Worm (Caenorhabditis elegans) whole organism, L3 larva: ENCODE measurements around the gene spp-12.

Source experiments
- ZK546.5 ChIP-seq: sonication (generic microtip); optimal IDR thresholded peaks from 2 replicates; lab custom pipeline; 2017; ENCODE audit warnings: missing biosample characterization, missing genetic modification characterization
- aly-2 ChIP-seq: fragments of 150-350 bp; optimal IDR thresholded peaks from 2 replicates; lab custom pipeline; 2014; ENCODE audit warnings: missing biosample characterization, missing genetic modification characterization
- ama-1 ChIP-seq: fragments of 150-350 bp; optimal IDR thresholded peaks from 2 replicates; lab custom pipeline; 2018
- ceh-28 ChIP-seq: fragments of 150-350 bp; optimal IDR thresholded peaks from 2 replicates; lab custom pipeline; 2014; ENCODE audit warnings: missing biosample characterization, missing genetic modification reagents, missing genetic modification characterization
- ceh-82 ChIP-seq: fragments of 150-350 bp; optimal IDR thresholded peaks from 2 replicates; lab custom pipeline; 2014; ENCODE audit warnings: missing biosample characterization, missing genetic modification characterization
- ceh-9 ChIP-seq: sonication (generic microtip); optimal IDR thresholded peaks from 2 replicates; lab custom pipeline; 2018; ENCODE audit warnings: missing biosample characterization, missing genetic modification characterization
- daf-12 ChIP-seq: fragments of 150-350 bp; optimal IDR thresholded peaks from 2 replicates; lab custom pipeline; 2014; ENCODE audit warnings: missing biosample characterization, missing genetic modification reagents, missing genetic modification characterization
- egl-27 ChIP-seq: sonication (generic microtip); optimal IDR thresholded peaks from 4 replicates; lab custom pipeline; 2017; ENCODE audit warnings: missing biosample characterization, missing genetic modification reagents, missing genetic modification characterization
- elt-1 ChIP-seq: fragments of 150-350 bp; optimal IDR thresholded peaks from 2 replicates; lab custom pipeline; 2014; ENCODE audit warnings: missing biosample characterization, missing genetic modification characterization
- elt-2 ChIP-seq: sonication (generic microtip); optimal IDR thresholded peaks from 2 replicates; lab custom pipeline; 2016; ENCODE audit warnings: missing genetic modification reagents, mild to moderate bottlenecking, missing genetic modification characterization, missing compliant biosample characterization
- elt-3 ChIP-seq, 3 experiments: fragments of 150-350 bp in 1 of 3; sonication (generic microtip) in 2 of 3; optimal IDR thresholded peaks; 2 replicates in 2 of 3; 4 replicates in 1 of 3; lab custom pipeline; 2014 to 2017; ENCODE audit warnings: missing biosample characterization in 3 of 3, missing genetic modification characterization in 3 of 3
- eor-1 ChIP-seq, 2 experiments: fragments of 150-350 bp; optimal IDR thresholded peaks; 2 replicates each; lab custom pipeline; 2014 to 2018; ENCODE audit warnings: missing biosample characterization in 2 of 2, missing genetic modification characterization in 2 of 2
- fkh-2 ChIP-seq: fragments of 150-350 bp; optimal IDR thresholded peaks from 2 replicates; lab custom pipeline; 2014; ENCODE audit warnings: missing biosample characterization, missing genetic modification reagents, missing genetic modification characterization
- fos-1 ChIP-seq: fragments of 150-350 bp; optimal IDR thresholded peaks from 2 replicates; lab custom pipeline; 2014; ENCODE audit warnings: missing biosample characterization, missing genetic modification characterization
- hmg-11 ChIP-seq: sonication (generic microtip); optimal IDR thresholded peaks from 2 replicates; lab custom pipeline; 2016; ENCODE audit warnings: missing genetic modification characterization, missing compliant biosample characterization
- jun-1 ChIP-seq: fragments of 150-350 bp; optimal IDR thresholded peaks from 2 replicates; lab custom pipeline; 2014; ENCODE audit warnings: missing biosample characterization, missing genetic modification reagents, missing genetic modification characterization
- lin-39 ChIP-seq: fragments of 150-350 bp; optimal IDR thresholded peaks from 2 replicates; lab custom pipeline; 2018; ENCODE audit warnings: missing biosample characterization, missing genetic modification reagents, missing genetic modification characterization
- lsy-12 ChIP-seq: sonication (generic microtip); optimal IDR thresholded peaks from 2 replicates; lab custom pipeline; 2016; ENCODE audit warnings: mild to moderate bottlenecking, missing genetic modification characterization, missing compliant biosample characterization
- mdl-1 ChIP-seq: fragments of 150-350 bp; optimal IDR thresholded peaks from 2 replicates; lab custom pipeline; 2014; ENCODE audit warnings: missing biosample characterization, missing genetic modification characterization
- nfya-1 ChIP-seq: sonication (generic microtip); optimal IDR thresholded peaks from 2 replicates; lab custom pipeline; 2017; ENCODE audit warnings: missing genetic modification characterization, mild to moderate bottlenecking, missing compliant biosample characterization, antibody characterized with exemption, moderate library complexity; ENCODE audit not compliant: insufficient read depth
- nhr-11 ChIP-seq: fragments of 150-350 bp; optimal IDR thresholded peaks from 2 replicates; lab custom pipeline; 2014; ENCODE audit warnings: missing biosample characterization, missing genetic modification characterization
- nhr-12 ChIP-seq: fragments of 150-350 bp; optimal IDR thresholded peaks from 2 replicates; lab custom pipeline; 2014; ENCODE audit warnings: missing biosample characterization, missing genetic modification characterization
- nhr-23 ChIP-seq: fragments of 150-350 bp; optimal IDR thresholded peaks from 2 replicates; lab custom pipeline; 2014; ENCODE audit warnings: missing biosample characterization, missing genetic modification reagents, missing genetic modification characterization
- nhr-237 ChIP-seq: fragments of 150-350 bp; optimal IDR thresholded peaks from 2 replicates; lab custom pipeline; 2014; ENCODE audit warnings: missing biosample characterization, missing genetic modification characterization
- nhr-25 ChIP-seq: sonication (generic microtip); optimal IDR thresholded peaks from 2 replicates; lab custom pipeline; 2017; ENCODE audit warnings: missing biosample characterization, missing genetic modification characterization
- nhr-28 ChIP-seq: fragments of 150-350 bp; optimal IDR thresholded peaks from 2 replicates; lab custom pipeline; 2014; ENCODE audit warnings: missing biosample characterization, missing genetic modification characterization
- nhr-43 ChIP-seq: sonication (generic microtip); optimal IDR thresholded peaks from 2 replicates; lab custom pipeline; 2016; ENCODE audit warnings: mild to moderate bottlenecking, missing genetic modification characterization, missing compliant biosample characterization; ENCODE audit not compliant: poor library complexity, severe bottlenecking
- nhr-67 ChIP-seq: fragments of 150-350 bp; optimal IDR thresholded peaks from 2 replicates; lab custom pipeline; 2014; ENCODE audit warnings: missing biosample characterization, missing genetic modification characterization
- nhr-76 ChIP-seq: fragments of 150-350 bp; sonication (generic microtip); optimal IDR thresholded peaks from 5 replicates; lab custom pipeline; 2014; ENCODE audit warnings: missing biosample characterization, missing genetic modification characterization
- nhr-77 ChIP-seq: fragments of 150-350 bp; optimal IDR thresholded peaks from 2 replicates; lab custom pipeline; 2014; ENCODE audit warnings: missing biosample characterization, missing genetic modification characterization
- pha-4 ChIP-seq: fragments of 150-350 bp; optimal IDR thresholded peaks from 2 replicates; lab custom pipeline; 2014; ENCODE audit warnings: missing biosample characterization, missing genetic modification reagents, missing genetic modification characterization
- pqm-1 ChIP-seq: fragments of 150-350 bp; optimal IDR thresholded peaks from 2 replicates; lab custom pipeline; 2017; ENCODE audit warnings: missing biosample characterization, missing genetic modification characterization, inconsistent platforms
- sea-2 ChIP-seq: fragments of 150-350 bp; sonication (generic microtip); optimal IDR thresholded peaks from 4 replicates; lab custom pipeline; 2014; ENCODE audit warnings: missing biosample characterization, missing genetic modification reagents, missing genetic modification characterization
- skn-1 ChIP-seq: fragments of 150-350 bp; optimal IDR thresholded peaks from 2 replicates; lab custom pipeline; 2014; ENCODE audit warnings: missing biosample characterization, missing genetic modification characterization
- snpc-4 ChIP-seq: fragments of 150-350 bp; optimal IDR thresholded peaks from 2 replicates; lab custom pipeline; 2014; ENCODE audit warnings: missing biosample characterization, missing genetic modification characterization
- tbx-2 ChIP-seq: sonication (generic microtip); optimal IDR thresholded peaks from 2 replicates; lab custom pipeline; 2016; ENCODE audit warnings: mild to moderate bottlenecking, missing genetic modification characterization, missing compliant biosample characterization
- unc-62 ChIP-seq: fragments of 150-350 bp; sonication (generic microtip); optimal IDR thresholded peaks from 4 replicates; lab custom pipeline; 2014; ENCODE audit warnings: missing biosample characterization, missing genetic modification reagents, missing genetic modification characterization
- zag-1 ChIP-seq: fragments of 150-350 bp; optimal IDR thresholded peaks from 2 replicates; lab custom pipeline; 2014; ENCODE audit warnings: missing biosample characterization, missing genetic modification characterization
- ztf-11 ChIP-seq: fragments of 150-350 bp; optimal IDR thresholded peaks from 2 replicates; lab custom pipeline; 2014; ENCODE audit warnings: missing biosample characterization, missing genetic modification characterization
- ztf-4 ChIP-seq: fragments of 150-350 bp; optimal IDR thresholded peaks from 2 replicates; lab custom pipeline; 2014; ENCODE audit warnings: missing biosample characterization, missing genetic modification characterization

The spp-12 gene

ce11 chrV:13889516-13889915 lies at the start of gene spp-12:
Gene spp-12, plus strand, starts transcription at chrV:13889816.
- no peak for TF ChIP-seq ceh-9
- TF ChIP-seq tbx-2 (tag; lab: Kevin White, UChicago): no peak
- TF ChIP-seq zag-1: no peak
- TF ChIP-seq nhr-12: no peak
- no peak for TF ChIP-seq pha-4 (tag; lab: Kevin White, UChicago)
- no peak for TF ChIP-seq egl-27 (tag; lab: Kevin White, UChicago)
- no peak for TF ChIP-seq nhr-76
- no peak for TF ChIP-seq hmg-11 (tag; lab: Kevin White, UChicago)

- TF ChIP-seq ztf-4 (no peak), elt-1 (tag; lab: Kevin White, UChicago) (no peak), pqm-1 (tag; lab: Kevin White, UChicago) (no peak), hmg-11 (tag; lab: Kevin White, UChicago) (no peak), lin-39 (no peak), fos-1 (tag; lab: Kevin White, UChicago) (no peak), nhr-23 (no peak)
These were observed 48.7 kb upstream of the spp-12 start, which contains the start of gene srx-17 for ce11 chrV:13840909-13841308. Gene srx-17, plus strand, starts transcription at chrV:13841209.

DNA sequence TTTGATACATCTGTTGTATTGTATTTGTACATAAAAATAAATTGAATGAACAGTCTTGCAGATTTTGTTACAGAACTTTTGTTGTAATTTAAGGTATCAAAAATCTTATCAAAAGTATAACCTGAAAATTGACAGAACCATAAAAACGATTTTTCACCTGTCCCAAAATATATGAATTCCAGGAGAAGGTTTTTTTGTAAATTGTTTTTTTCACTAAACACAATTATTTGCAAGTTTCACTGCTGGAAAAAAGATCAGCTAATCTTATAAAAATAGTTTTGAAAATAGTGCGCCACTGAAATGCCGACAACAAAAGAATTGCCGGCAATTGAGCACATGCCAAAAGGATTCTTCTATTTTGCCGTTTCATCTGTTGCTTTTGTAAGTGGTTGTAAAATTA lies 46.5 kb upstream of the spp-12 start, which contains the start of gene srx-130:
Gene srx-130, plus strand, starts transcription at position 301 of the 400 bp plus-strand sequence.
- TF ChIP-seq jun-1 (tag; lab: Kevin White, UChicago) (no peak), ceh-82 (tag; lab: Kevin White, UChicago) (no peak), ztf-4 (no peak), fkh-2 (tag; lab: Kevin White, UChicago) (no peak), nhr-77 (no peak), aly-2 (no peak), fos-1 (tag; lab: Kevin White, UChicago) (no peak), daf-12 (tag; lab: Kevin White, UChicago) (no peak), lsy-12 (tag; lab: Kevin White, UChicago) (no peak), ztf-11 (tag; lab: Kevin White, UChicago) (no peak), nhr-43 (tag; lab: Kevin White, UChicago) (no peak), skn-1 (tag; lab: Kevin White, UChicago) (no peak)

DNA sequence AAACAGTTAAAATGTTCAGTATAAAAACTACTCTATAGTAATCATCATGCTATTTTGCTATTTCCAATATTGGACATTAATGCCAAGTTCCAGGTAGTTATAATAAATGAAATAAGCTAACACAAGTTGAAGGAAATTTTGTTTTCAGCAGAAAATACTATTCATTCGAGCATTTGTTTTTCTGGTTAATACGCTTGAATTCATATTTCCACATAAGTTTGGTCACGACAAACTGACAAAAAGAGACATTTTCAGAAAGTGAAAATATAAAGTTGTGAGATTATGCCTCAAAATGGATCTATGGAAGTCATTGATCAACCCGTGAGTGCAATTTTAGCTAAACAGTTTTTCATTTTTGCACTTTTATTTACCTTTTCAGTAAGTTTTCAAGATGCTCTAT lies 44.5 kb upstream of the spp-12 start, which contains the start of gene srx-131:
Gene srx-131, plus strand, starts transcription at position 301 of the 400 bp plus-strand sequence.
- TF ChIP-seq snpc-4 (tag; lab: Kevin White, UChicago) (no peak), unc-62 (GFP tag; lab: Kevin White, UChicago) (no peak), nhr-12 (no peak), mdl-1 (tag; lab: Kevin White, UChicago) (no peak), nhr-67 (tag; lab: Kevin White, UChicago) (no peak), nfya-1 (tag; lab: Kevin White, UChicago) (no peak), nhr-25 (tag; lab: Kevin White, UChicago) (no peak), ceh-9 (no peak), elt-2 (tag; lab: Kevin White, UChicago) (no peak), eor-1 (tag; optimal IDR thresholded peaks at IDR 0.05; lab: Kevin White, UChicago) (no peak), ceh-28 (tag; lab: Kevin White, UChicago) (no peak)

DNA sequence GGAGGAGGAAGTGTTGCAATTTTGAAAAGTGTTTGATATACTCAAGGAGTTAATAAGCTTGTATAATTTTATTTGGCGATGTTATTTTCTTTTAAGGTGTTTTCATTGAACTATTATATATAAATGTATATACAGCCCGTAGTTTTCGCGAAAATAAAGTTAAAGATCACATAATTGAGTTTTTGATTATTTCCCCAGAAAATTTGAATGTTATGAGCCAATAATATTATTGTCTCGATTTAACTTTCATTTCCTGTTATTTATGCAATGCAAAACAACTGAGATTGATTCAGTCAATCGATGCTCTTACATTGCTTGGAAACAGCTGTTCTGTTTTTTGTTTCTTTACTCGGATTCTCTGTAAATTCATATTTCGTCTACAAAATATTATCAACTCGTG lies 41.2 kb upstream of the spp-12 start, which contains the start of gene srx-133:
Gene srx-133, plus strand, starts transcription at position 301 of the 400 bp plus-strand sequence.
- TF ChIP-seq daf-12 (tag; lab: Kevin White, UChicago) (no peak), nhr-43 (tag; lab: Kevin White, UChicago) (no peak), nhr-28 (no peak), skn-1 (tag; lab: Kevin White, UChicago) (no peak), sea-2 (GFP tag; lab: Kevin White, UChicago) (no peak), snpc-4 (tag; lab: Kevin White, UChicago) (no peak), ztf-11 (tag; lab: Kevin White, UChicago) (no peak), nhr-11 (no peak), zag-1 (no peak), ama-1 (lab: Kevin White, UChicago) (no peak), elt-3 (tag; optimal IDR thresholded peaks at IDR 0.05; lab: Kevin White, UChicago) (no peak), hmg-11 (tag; lab: Kevin White, UChicago) (no peak), nhr-237 (tag; lab: Kevin White, UChicago) (no peak), ceh-28 (tag; lab: Kevin White, UChicago) (no peak), nhr-67 (tag; lab: Kevin White, UChicago) (no peak), nhr-12 (no peak), ZK546.5 (tag; lab: Kevin White, UChicago) (no peak), pqm-1 (tag; lab: Kevin White, UChicago) (no peak), pha-4 (tag; lab: Kevin White, UChicago) (no peak)
- TF ChIP-seq, all 47 proteins: peak for 0
